Fruit fly (Drosophila melanogaster) whole organism, embryonic: ENCODE results near the gene CG32845.

ENCODE experiments used
- CG10274 ChIP-seq: fragments of 200-800 bp; sonication (Bioruptor generic); optimal IDR thresholded peaks from 3 replicates; lab custom pipeline; 2017; ENCODE audit warnings: missing biosample characterization, mild to moderate bottlenecking, missing genetic modification characterization
- CG10462 ChIP-seq: fragments of 200-800 bp; sonication (Bioruptor generic); optimal IDR thresholded peaks from 2 replicates; lab custom pipeline; 2016; ENCODE audit warnings: missing biosample characterization, missing genetic modification characterization
- CG10959 ChIP-seq: fragments of 200-800 bp; sonication (Bioruptor generic); IDR thresholded peaks from 2 replicates; pipeline ENCODE4 v1.3.6; 2022; ENCODE audit warnings: missing biosample characterization, missing genetic modification characterization
- CG15269 ChIP-seq: fragments of 200-800 bp; sonication (Bioruptor generic); optimal IDR thresholded peaks from 2 replicates; lab custom pipeline; 2018; ENCODE audit warnings: missing biosample characterization, mild to moderate bottlenecking, missing genetic modification characterization, moderate library complexity
- CG15601 ChIP-seq: fragments of 200-800 bp; sonication (Bioruptor generic); optimal IDR thresholded peaks from 3 replicates; lab custom pipeline; 2019; ENCODE audit warnings: missing biosample characterization, mild to moderate bottlenecking, missing genetic modification characterization, moderate library complexity
- CG15696 ChIP-seq: fragments of 200-800 bp; sonication (Bioruptor generic); optimal IDR thresholded peaks from 2 replicates; lab custom pipeline; 2019; ENCODE audit warnings: missing biosample characterization, mild to moderate bottlenecking, missing genetic modification characterization, moderate library complexity
- CG17385 ChIP-seq: fragments of 200-800 bp; sonication (Bioruptor generic); optimal IDR thresholded peaks from 3 replicates; lab custom pipeline; 2018; ENCODE audit warnings: missing biosample characterization, mild to moderate bottlenecking, missing genetic modification characterization
- CG2116 ChIP-seq: fragments of 200-800 bp; sonication (Bioruptor generic); optimal IDR thresholded peaks from 3 replicates; lab custom pipeline; 2018; ENCODE audit warnings: missing biosample characterization, mild to moderate bottlenecking, missing genetic modification characterization
- CG2678 ChIP-seq: fragments of 200-800 bp; sonication (Bioruptor generic); optimal IDR thresholded peaks from 3 replicates; lab custom pipeline; 2019; ENCODE audit warnings: missing biosample characterization, mild to moderate bottlenecking, missing genetic modification characterization, moderate library complexity
- CG2875 ChIP-seq: fragments of 200-800 bp; sonication (Bioruptor generic); optimal IDR thresholded peaks from 2 replicates; lab custom pipeline; 2017; ENCODE audit warnings: missing biosample characterization, mild to moderate bottlenecking, missing genetic modification characterization, missing genetic modification reagents
- CG31365 ChIP-seq: fragments of 200-800 bp; sonication (Bioruptor generic); optimal IDR thresholded peaks from 2 replicates; lab custom pipeline; 2018; ENCODE audit warnings: missing biosample characterization, mild to moderate bottlenecking, missing genetic modification characterization
- CG33557 ChIP-seq: fragments of 200-800 bp; sonication (Bioruptor generic); optimal IDR thresholded peaks from 2 replicates; lab custom pipeline; 2019; ENCODE audit warnings: missing biosample characterization, mild to moderate bottlenecking, missing genetic modification characterization, moderate library complexity
- CG43689 ChIP-seq: fragments of 200-800 bp; sonication (Bioruptor generic); IDR thresholded peaks from 2 replicates; pipeline ENCODE4 v1.3.6; 2022; ENCODE audit warnings: missing biosample characterization, missing genetic modification characterization
- CG5245 ChIP-seq: fragments of 200-800 bp; sonication (Bioruptor generic); optimal IDR thresholded peaks from 3 replicates; lab custom pipeline; 2016; ENCODE audit warnings: missing biosample characterization, missing genetic modification characterization
- CG6813 ChIP-seq: fragments of 200-800 bp; sonication (Bioruptor generic); optimal IDR thresholded peaks from 2 replicates; lab custom pipeline; 2017; ENCODE audit warnings: missing biosample characterization, missing genetic modification characterization, mild to moderate bottlenecking, moderate library complexity, missing genetic modification reagents
- CG7271 ChIP-seq: fragments of 200-800 bp; sonication (Bioruptor generic); optimal IDR thresholded peaks from 2 replicates; lab custom pipeline; 2018; ENCODE audit warnings: missing biosample characterization, mild to moderate bottlenecking, missing genetic modification characterization, moderate library complexity
- CG7786 ChIP-seq: fragments of 200-800 bp; sonication (Bioruptor generic); optimal IDR thresholded peaks from 2 replicates; lab custom pipeline; 2016; ENCODE audit warnings: missing biosample characterization, missing genetic modification characterization
- CG8281 ChIP-seq: fragments of 200-800 bp; sonication (Bioruptor generic); optimal IDR thresholded peaks from 2 replicates; lab custom pipeline; 2018; ENCODE audit warnings: missing biosample characterization, mild to moderate bottlenecking, missing genetic modification characterization, moderate library complexity
- CG9609 ChIP-seq: fragments of 200-800 bp; sonication (Bioruptor generic); optimal IDR thresholded peaks from 3 replicates; lab custom pipeline; 2016; ENCODE audit warnings: missing biosample characterization, missing genetic modification characterization
- CG9797 ChIP-seq: fragments of 200-800 bp; sonication (Bioruptor generic); optimal IDR thresholded peaks from 3 replicates; lab custom pipeline; 2018; ENCODE audit warnings: missing biosample characterization, mild to moderate bottlenecking, missing genetic modification characterization
- Camta ChIP-seq: fragments of 200-800 bp; sonication (Bioruptor generic); optimal IDR thresholded peaks from 2 replicates; lab custom pipeline; 2016; ENCODE audit warnings: missing biosample characterization, missing genetic modification characterization
- CoRest ChIP-seq: fragments of 200-800 bp; sonication (Bioruptor generic); optimal IDR thresholded peaks from 3 replicates; lab custom pipeline; 2018; ENCODE audit warnings: missing biosample characterization, mild to moderate bottlenecking, missing genetic modification characterization, moderate library complexity
- D19B ChIP-seq: fragments of 200-800 bp; sonication (Bioruptor generic); optimal IDR thresholded peaks from 2 replicates; lab custom pipeline; 2017; ENCODE audit warnings: missing biosample characterization, mild to moderate bottlenecking, missing genetic modification characterization
- Dbx ChIP-seq: fragments of 200-800 bp; sonication (Bioruptor generic); IDR thresholded peaks from 3 replicates; pipeline ENCODE4 v1.3.6; 2022; ENCODE audit warnings: missing biosample characterization, missing genetic modification characterization
- E2f1 ChIP-seq: fragments of 200-800 bp; sonication (Bioruptor generic); IDR thresholded peaks from 2 replicates; pipeline ENCODE4 v1.3.6; 2022; ENCODE audit warnings: missing biosample characterization, missing genetic modification characterization
- Ets65A ChIP-seq: fragments of 200-800 bp; sonication (Bioruptor generic); peaks from one replicate; lab custom pipeline; 2016; ENCODE audit warnings: missing biosample characterization, missing genetic modification characterization
- Hsf ChIP-seq: fragments of 200-800 bp; sonication (Bioruptor generic); optimal IDR thresholded peaks from 3 replicates; lab custom pipeline; 2016; ENCODE audit warnings: missing biosample characterization, missing genetic modification characterization
- Max ChIP-seq: fragments of 200-800 bp; sonication (Bioruptor generic); optimal IDR thresholded peaks from 2 replicates; lab custom pipeline; 2016; ENCODE audit warnings: missing biosample characterization, mild to moderate bottlenecking, missing genetic modification characterization
- Rfx ChIP-seq: fragments of 200-800 bp; sonication (Bioruptor generic); IDR thresholded peaks from 2 replicates; pipeline ENCODE4 v1.3.6; 2022; ENCODE audit warnings: missing biosample characterization, missing genetic modification characterization
- Sry-δ ChIP-seq: fragments of 200-800 bp; sonication (Bioruptor generic); optimal IDR thresholded peaks from 2 replicates; lab custom pipeline; 2016; ENCODE audit warnings: missing biosample characterization, missing genetic modification characterization
- Trl ChIP-seq, 3 experiments: fragments of >200 bp in 2 of 3; fragments of 200-800 bp in 1 of 3; sonication (Bioruptor generic) in 1 of 3; optimal IDR thresholded peaks; 2 replicates in 1 of 3; 3 replicates in 2 of 3; lab custom pipeline; 2016 to 2017; ENCODE audit warnings: missing biosample characterization in 1 of 3, missing genetic modification characterization in 1 of 3
- bab2 ChIP-seq: fragments of 200-800 bp; sonication (Bioruptor generic); optimal IDR thresholded peaks from 2 replicates; lab custom pipeline; 2016; ENCODE audit warnings: missing biosample characterization, missing genetic modification characterization
- cad ChIP-seq: fragments of >200 bp; optimal IDR thresholded peaks from 2 replicates; lab custom pipeline; 2017; ENCODE audit warnings: missing biosample characterization, missing genetic modification characterization
- cas ChIP-seq: fragments of 200-800 bp; sonication (Bioruptor generic); IDR thresholded peaks from 2 replicates; pipeline ENCODE4 v1.3.6; 2022; ENCODE audit warnings: missing biosample characterization, missing genetic modification characterization
- chinmo ChIP-seq: fragments of 200-800 bp; sonication (Bioruptor generic); IDR thresholded peaks from 4 replicates; pipeline ENCODE4 v1.3.6; 2022; ENCODE audit warnings: missing biosample characterization, missing genetic modification characterization; ENCODE audit not compliant: partially characterized antibody
- crol ChIP-seq: fragments of 200-800 bp; sonication (Bioruptor generic); IDR thresholded peaks from 2 replicates; pipeline ENCODE4 v1.3.6; 2022; ENCODE audit warnings: missing biosample characterization, missing genetic modification characterization
- dm ChIP-seq: fragments of 200-800 bp; sonication (Bioruptor generic); optimal IDR thresholded peaks from 3 replicates; lab custom pipeline; 2016; ENCODE audit warnings: missing biosample characterization, missing genetic modification characterization
- dmrt11E ChIP-seq: fragments of 200-800 bp; sonication (Bioruptor generic); optimal IDR thresholded peaks from 3 replicates; lab custom pipeline; 2018; ENCODE audit warnings: missing biosample characterization, mild to moderate bottlenecking, missing genetic modification characterization, moderate library complexity
- dmrt99B ChIP-seq: fragments of 200-800 bp; sonication (Bioruptor generic); optimal IDR thresholded peaks from 2 replicates; lab custom pipeline; 2018; ENCODE audit warnings: missing biosample characterization, mild to moderate bottlenecking, missing genetic modification characterization, moderate library complexity
- emc ChIP-seq: fragments of 200-800 bp; sonication (Bioruptor generic); optimal IDR thresholded peaks from 2 replicates; lab custom pipeline; 2016; ENCODE audit warnings: missing biosample characterization, missing genetic modification characterization
- eve ChIP-seq, 2 experiments: fragments of >200 bp; optimal IDR thresholded peaks; 2 replicates each; lab custom pipeline; 2017; ENCODE audit warnings: missing biosample characterization in 2 of 2, missing genetic modification characterization in 2 of 2
- gsb ChIP-seq: fragments of 200-800 bp; sonication (Bioruptor generic); IDR thresholded peaks from 2 replicates; pipeline ENCODE4 v1.3.6; 2022; ENCODE audit warnings: missing biosample characterization, missing genetic modification characterization
- lbe ChIP-seq: fragments of 200-800 bp; sonication (Bioruptor generic); optimal IDR thresholded peaks from 2 replicates; lab custom pipeline; 2016; ENCODE audit warnings: missing biosample characterization, mild to moderate bottlenecking, missing genetic modification characterization
- pb ChIP-seq: fragments of 200-800 bp; sonication (Bioruptor generic); optimal IDR thresholded peaks from 3 replicates; lab custom pipeline; 2016; ENCODE audit warnings: missing biosample characterization, missing genetic modification characterization
- pros ChIP-seq: fragments of 200-800 bp; sonication (Bioruptor generic); optimal IDR thresholded peaks from 3 replicates; lab custom pipeline; 2019; ENCODE audit warnings: missing biosample characterization, mild to moderate bottlenecking, missing genetic modification characterization, moderate library complexity
- repo ChIP-seq: fragments of 200-800 bp; sonication (Bioruptor generic); optimal IDR thresholded peaks from 2 replicates; lab custom pipeline; 2016; ENCODE audit warnings: missing biosample characterization, missing genetic modification characterization
- sc ChIP-seq, 3 experiments: fragments of >200 bp in 2 of 3; fragments of 200-800 bp in 1 of 3; sonication (Bioruptor generic) in 1 of 3; optimal IDR thresholded peaks; 2 replicates in 2 of 3; 3 replicates in 1 of 3; lab custom pipeline; 2017; ENCODE audit warnings: mild to moderate bottlenecking in 1 of 3, missing biosample characterization in 1 of 3, missing genetic modification characterization in 1 of 3, missing genetic modification reagents in 1 of 3
- tin ChIP-seq: fragments of 200-800 bp; sonication (Bioruptor generic); optimal IDR thresholded peaks from 3 replicates; lab custom pipeline; 2016; ENCODE audit warnings: missing biosample characterization, missing genetic modification characterization
- tna ChIP-seq: fragments of 200-800 bp; sonication (Bioruptor generic); IDR thresholded peaks from 2 replicates; pipeline ENCODE4 v1.3.6; 2022; ENCODE audit warnings: missing biosample characterization, missing genetic modification characterization; ENCODE audit not compliant: partially characterized antibody

Gene CG32845

dm6 chr3L:246644-247199 lies 26.5 kb downstream of the CG32845 start (continued):
- peak; percentile 76 for TF ChIP-seq dm (GFP tag; lab: Kevin White, UChicago)
- no peak for TF ChIP-seq CG31365
- peak; percentile 21 for TF ChIP-seq CG7786
- peak; percentile 49 for TF ChIP-seq Hsf (GFP tag; lab: Kevin White, UChicago)
- TF ChIP-seq CG9797 (GFP tag; lab: Kevin White, UChicago): peak; percentile 49
- no peak for TF ChIP-seq CG15269 (tag; lab: Kevin White, UChicago)
- no peak for TF ChIP-seq CG15696 (tag; lab: Kevin White, UChicago)
- no peak for TF ChIP-seq sc (optimal IDR thresholded peaks at IDR 0.05; lab: Kevin White, UChicago)
- peak; percentile 25 for TF ChIP-seq sc (GFP tag; optimal IDR thresholded peaks at IDR 0.05; lab: Kevin White, UChicago)
- no peak for TF ChIP-seq CG8281 (tag; lab: Kevin White, UChicago)
- no peak for TF ChIP-seq emc (GFP tag; lab: Kevin White, UChicago)
- TF ChIP-seq D19B (GFP tag; lab: Kevin White, UChicago): no peak
- peak; percentile 78; the same call in 1 of the 2 replicates for TF ChIP-seq Rfx (GFP tag; lab: Robert Waterston, UW)
- TF ChIP-seq lbe (GFP tag; lab: Kevin White, UChicago): peak; percentile 38
- peak; percentile 23 for TF ChIP-seq dmrt11E (tag; lab: Kevin White, UChicago)
- TF ChIP-seq bab2 (GFP tag; lab: Kevin White, UChicago): no peak
- TF ChIP-seq CG10959: no peak
- TF ChIP-seq dmrt99B (tag; lab: Kevin White, UChicago): no peak
- peak; percentile 32 for TF ChIP-seq repo
- no peak for TF ChIP-seq CG10462 (GFP tag; lab: Kevin White, UChicago)
- TF ChIP-seq chinmo (GFP tag; lab: Robert Waterston, UW): 0 out of 4 replicates have a peak, but pooled peaks have one; percentile 42
- no peak for TF ChIP-seq pros (GFP tag; lab: Kevin White, UChicago)
- TF ChIP-seq crol (GFP tag; lab: Robert Waterston, UW): no peak
- peak; percentile 77 for TF ChIP-seq Sry-δ (GFP tag; lab: Kevin White, UChicago)
- TF ChIP-seq Max (GFP tag; lab: Kevin White, UChicago): no peak
- TF ChIP-seq CG10274 (GFP tag; lab: Kevin White, UChicago): no peak
- TF ChIP-seq gsb (GFP tag; lab: Robert Waterston, UW): peak; percentile 45; the same call in 1 of the 2 replicates
- no peak for TF ChIP-seq CG2678 (tag; lab: Kevin White, UChicago)
- TF ChIP-seq CG6813 (GFP tag; lab: Kevin White, UChicago): no peak
- peak; percentile 47; the same call in 1 of the 2 replicates for TF ChIP-seq E2f1
- peak in 1 of 2 experiments; percentile 64 for TF ChIP-seq eve (GFP tag; optimal IDR thresholded peaks at IDR 0.05; lab: Kevin White, UChicago)
- TF ChIP-seq Ets65A (GFP tag; lab: Kevin White, UChicago): peak; percentile 96
- TF ChIP-seq CG5245 (GFP tag; lab: Kevin White, UChicago): peak; percentile 30
- TF ChIP-seq CG33557 (GFP tag; lab: Kevin White, UChicago): no peak
- no peak for TF ChIP-seq CoRest
- TF ChIP-seq Dbx (GFP tag; lab: Robert Waterston, UW): peak; percentile 77; the same call in 2 of the 3 replicates
- no peak for TF ChIP-seq CG17385 (GFP tag; lab: Kevin White, UChicago)
- TF ChIP-seq Camta: peak; percentile 72
- 0 out of 2 replicates have a peak, but pooled peaks have one; percentile 10 for TF ChIP-seq cas (GFP tag; lab: Robert Waterston, UW)
- TF ChIP-seq CG7271: no peak
- peak; percentile 71 for TF ChIP-seq tna (GFP tag; lab: Robert Waterston, UW)
- no peak for TF ChIP-seq CG15601
- peak; percentile 50 for TF ChIP-seq tin
- TF ChIP-seq CG9609 (GFP tag; lab: Kevin White, UChicago): peak; percentile 54
- no peak for TF ChIP-seq Trl (optimal IDR thresholded peaks at IDR 0.05; lab: Kevin White, UChicago)
- TF ChIP-seq Trl (GFP tag; optimal IDR thresholded peaks at IDR 0.05; lab: Kevin White, UChicago): peak; percentile 50
- peak; percentile 36 for TF ChIP-seq pb
- peak; percentile 100 for TF ChIP-seq CG2116 (GFP tag; lab: Kevin White, UChicago)
- peak; percentile 6 for TF ChIP-seq CG2875
- TF ChIP-seq cad (GFP tag; lab: Kevin White, UChicago): no peak
- no peak for TF ChIP-seq CG43689 (GFP tag; lab: Robert Waterston, UW)
